Worm (Caenorhabditis elegans): ENCODE results near the gene R02F11.10.

DNA sequence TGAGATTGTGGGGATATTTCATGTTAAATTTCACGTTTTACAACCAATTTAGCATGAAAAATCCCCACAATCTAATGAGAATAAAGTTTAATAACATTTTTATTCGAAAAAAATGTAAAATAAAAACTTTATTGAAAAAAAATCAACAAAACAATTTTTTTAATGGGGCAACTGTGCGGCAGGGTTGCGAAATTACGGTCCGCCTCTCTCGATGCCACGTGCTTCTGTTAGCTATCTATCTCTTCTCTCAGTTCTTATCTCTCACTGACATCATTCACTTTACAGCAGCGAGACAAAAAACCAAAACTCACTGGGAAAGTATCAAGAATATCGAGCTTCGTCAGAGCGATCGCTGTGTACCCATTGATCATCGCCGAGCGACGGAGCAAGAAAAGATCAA, 31.7 kb downstream of the R02F11.10 start:
- TF ChIP-seq pha-4 (tag; optimal IDR thresholded peaks at IDR 0.05): no peak
- no peak for TF ChIP-seq unc-62 (GFP tag; optimal IDR thresholded peaks at IDR 0.05)
- TF ChIP-seq nhr-25 (tag; optimal IDR thresholded peaks at IDR 0.05): no peak

Measured in whole organism, L3 larva.